Worm (Caenorhabditis elegans) whole organism, young adult: ENCODE results near the gene mnat-1.

Experiments used
- B0261.1 ChIP-seq: sonication (generic microtip); optimal IDR thresholded peaks from 2 replicates; lab custom pipeline; 2016; ENCODE audit warnings: mild to moderate bottlenecking, missing genetic modification characterization, moderate library complexity, missing compliant biosample characterization
- C06A6.2 ChIP-seq: fragments of 200-800 bp; sonication (Bioruptor generic); conservative IDR thresholded peaks from 2 replicates; pipeline ENCODE4 v1.3.6; 2022; ENCODE audit warnings: missing genetic modification characterization, missing compliant biosample characterization
- F22D6.2 ChIP-seq: sonication (generic microtip); optimal IDR thresholded peaks from 2 replicates; lab custom pipeline; 2016; ENCODE audit warnings: mild to moderate bottlenecking, missing genetic modification characterization, missing compliant biosample characterization
- F33H1.4 ChIP-seq: fragments of 200-800 bp; sonication (Bioruptor generic); IDR thresholded peaks from 2 replicates; pipeline ENCODE4 v1.3.6; 2022; ENCODE audit warnings: missing genetic modification reagents, missing genetic modification characterization, missing compliant biosample characterization
- F39B2.1 ChIP-seq: fragments of 200-800 bp; sonication (Bioruptor generic); IDR thresholded peaks from 2 replicates; pipeline ENCODE4 v1.3.6; 2022; ENCODE audit warnings: missing genetic modification reagents, missing genetic modification characterization, missing compliant biosample characterization
- F55B11.4 ChIP-seq: sonication (generic microtip); optimal IDR thresholded peaks from 2 replicates; lab custom pipeline; 2016; ENCODE audit warnings: missing compliant biosample characterization, missing genetic modification characterization, borderline replicate concordance; ENCODE audit not compliant: insufficient read depth
- F57A8.1 ChIP-seq: fragments of 200-800 bp; sonication (Bioruptor generic); optimal IDR thresholded peaks from 2 replicates; lab custom pipeline; 2018; ENCODE audit warnings: mild to moderate bottlenecking, missing genetic modification characterization, moderate library complexity, missing compliant biosample characterization
- Y67H2A.10 ChIP-seq: fragments of 200-800 bp; sonication (Bioruptor generic); conservative IDR thresholded peaks from 2 replicates; pipeline ENCODE4 v1.3.6; 2022; ENCODE audit warnings: missing genetic modification reagents, missing genetic modification characterization, missing compliant biosample characterization
- Y95B8A.8 ChIP-seq: fragments of 200-800 bp; sonication (Bioruptor generic); IDR thresholded peaks from 2 replicates; pipeline ENCODE4 v1.3.6; 2022; ENCODE audit warnings: missing genetic modification reagents, missing genetic modification characterization, missing compliant biosample characterization
- attf-3 ChIP-seq: fragments of 200-800 bp; sonication (Bioruptor generic); conservative IDR thresholded peaks from 2 replicates; pipeline ENCODE4 v1.3.6; 2022; ENCODE audit warnings: missing genetic modification reagents, missing genetic modification characterization, missing compliant biosample characterization
- attf-5 ChIP-seq: fragments of 200-800 bp; sonication (Bioruptor generic); optimal IDR thresholded peaks from 2 replicates; lab custom pipeline; 2018; ENCODE audit warnings: mild to moderate bottlenecking, missing genetic modification characterization, missing compliant biosample characterization
- bed-1 ChIP-seq: fragments of 200-800 bp; sonication (Bioruptor generic); IDR thresholded peaks from 2 replicates; pipeline ENCODE4 v1.3.6; 2022; ENCODE audit warnings: missing genetic modification reagents, missing genetic modification characterization, missing compliant biosample characterization
- ccch-3 ChIP-seq: fragments of 200-800 bp; sonication (Bioruptor generic); optimal IDR thresholded peaks from 2 replicates; lab custom pipeline; 2018; ENCODE audit warnings: mild to moderate bottlenecking, missing genetic modification characterization, missing compliant biosample characterization
- cebp-1 ChIP-seq, 2 experiments: fragments of 200-800 bp in 1 of 2; sonication (Bioruptor generic) in 1 of 2; sonication (generic microtip) in 1 of 2; IDR thresholded peaks in 1 of 2; optimal IDR thresholded peaks in 1 of 2; 2 replicates each; pipeline versions ENCODE4 v1.3.6 to Lab custom; 2017 to 2022; ENCODE audit warnings: missing compliant biosample characterization in 2 of 2, missing genetic modification characterization in 2 of 2, mild to moderate bottlenecking in 1 of 2, missing genetic modification reagents in 1 of 2, moderate library complexity in 1 of 2
- ceh-27 ChIP-seq: fragments of 200-800 bp; sonication (Bioruptor generic); optimal IDR thresholded peaks from 2 replicates; lab custom pipeline; 2018; ENCODE audit warnings: mild to moderate bottlenecking, missing genetic modification characterization, moderate library complexity, missing compliant biosample characterization
- ceh-58 ChIP-seq: fragments of 200-800 bp; sonication (Bioruptor generic); IDR thresholded peaks from 2 replicates; pipeline ENCODE4 v1.3.6; 2022; ENCODE audit warnings: missing genetic modification characterization, missing compliant biosample characterization
- chd-7 ChIP-seq: sonication (generic microtip); optimal IDR thresholded peaks from 2 replicates; lab custom pipeline; 2016; ENCODE audit warnings: mild to moderate bottlenecking, missing genetic modification characterization, moderate library complexity, missing compliant biosample characterization
- dox-1 ChIP-seq: fragments of 200-800 bp; sonication (Bioruptor generic); IDR thresholded peaks from 2 replicates; pipeline ENCODE4 v1.3.6; 2022; ENCODE audit warnings: missing genetic modification reagents, missing genetic modification characterization, missing compliant biosample characterization
- egl-18 ChIP-seq: fragments of 200-800 bp; sonication (Bioruptor generic); IDR thresholded peaks from 2 replicates; pipeline ENCODE4 v1.3.6; 2022; ENCODE audit warnings: missing genetic modification reagents, missing genetic modification characterization, missing compliant biosample characterization
- ets-4 ChIP-seq: fragments of 200-800 bp; sonication (Bioruptor generic); optimal IDR thresholded peaks from 2 replicates; lab custom pipeline; 2018; ENCODE audit warnings: mild to moderate bottlenecking, missing genetic modification characterization, missing compliant biosample characterization
- hlh-26 ChIP-seq: fragments of 200-800 bp; sonication (Bioruptor generic); conservative IDR thresholded peaks from 2 replicates; pipeline ENCODE4 v1.3.6; 2022; ENCODE audit warnings: missing genetic modification reagents, missing genetic modification characterization, missing compliant biosample characterization
- hmg-1.2 ChIP-seq: fragments of 200-800 bp; sonication (Bioruptor generic); IDR thresholded peaks from 2 replicates; pipeline ENCODE4 v1.3.6; 2022; ENCODE audit warnings: missing genetic modification reagents, missing genetic modification characterization, missing compliant biosample characterization
- hmg-20 ChIP-seq: fragments of 200-800 bp; sonication (Bioruptor generic); IDR thresholded peaks from 2 replicates; pipeline ENCODE4 v1.3.6; 2022; ENCODE audit warnings: missing genetic modification reagents, missing genetic modification characterization, missing compliant biosample characterization
- lag-1 ChIP-seq: fragments of 200-800 bp; sonication (Bioruptor generic); IDR thresholded peaks from 2 replicates; pipeline ENCODE4 v1.3.6; 2022; ENCODE audit warnings: missing genetic modification reagents, missing genetic modification characterization, missing compliant biosample characterization
- let-607 ChIP-seq, 2 experiments: fragments of 200-800 bp in 1 of 2; sonication (Bioruptor generic) in 1 of 2; sonication (generic microtip) in 1 of 2; optimal IDR thresholded peaks; 2 replicates each; lab custom pipeline; 2016 to 2018; ENCODE audit warnings: mild to moderate bottlenecking in 2 of 2, missing compliant biosample characterization in 2 of 2, missing genetic modification characterization in 2 of 2, moderate library complexity in 2 of 2, missing genotype in 1 of 2
- lin-40 ChIP-seq: sonication (generic microtip); optimal IDR thresholded peaks from 2 replicates; lab custom pipeline; 2016; ENCODE audit warnings: missing genetic modification characterization, mild to moderate bottlenecking, missing compliant biosample characterization, missing genotype, missing genetic modification reagents
- lin-54 ChIP-seq: fragments of 200-800 bp; sonication (Bioruptor generic); optimal IDR thresholded peaks from 2 replicates; lab custom pipeline; 2018; ENCODE audit warnings: mild to moderate bottlenecking, missing genetic modification characterization, missing compliant biosample characterization
- lsl-1 ChIP-seq: fragments of 200-800 bp; sonication (Bioruptor generic); optimal IDR thresholded peaks from 2 replicates; lab custom pipeline; 2018; ENCODE audit warnings: mild to moderate bottlenecking, missing genetic modification characterization, moderate library complexity, missing compliant biosample characterization
- lsy-27 ChIP-seq: sonication (generic microtip); optimal IDR thresholded peaks from 2 replicates; lab custom pipeline; 2017; ENCODE audit warnings: missing genetic modification characterization, mild to moderate bottlenecking, missing compliant biosample characterization, antibody characterized with exemption, missing genotype, borderline replicate concordance; ENCODE audit not compliant: insufficient read depth
- madf-10 ChIP-seq: sonication (generic microtip); optimal IDR thresholded peaks from 2 replicates; lab custom pipeline; 2016; ENCODE audit warnings: mild to moderate bottlenecking, missing genetic modification characterization, missing compliant biosample characterization
- nfya-2 ChIP-seq: fragments of 200-800 bp; sonication (Bioruptor generic); IDR thresholded peaks from 2 replicates; pipeline ENCODE4 v1.3.6; 2022; ENCODE audit warnings: missing genetic modification reagents, missing genetic modification characterization, missing compliant biosample characterization
- nhr-80 ChIP-seq: sonication (generic microtip); optimal IDR thresholded peaks from 2 replicates; lab custom pipeline; 2016; ENCODE audit warnings: missing genetic modification characterization, missing compliant biosample characterization
- nhr-90 ChIP-seq: sonication (generic microtip); optimal IDR thresholded peaks from 2 replicates; lab custom pipeline; 2016; ENCODE audit warnings: missing genotype, mild to moderate bottlenecking, missing genetic modification characterization, missing compliant biosample characterization
- repo-1 ChIP-seq: sonication (generic microtip); optimal IDR thresholded peaks from 2 replicates; lab custom pipeline; 2017; ENCODE audit warnings: mild to moderate bottlenecking, missing genetic modification characterization, missing compliant biosample characterization
- sdz-38 ChIP-seq: sonication (generic microtip); optimal IDR thresholded peaks from 2 replicates; lab custom pipeline; 2016; ENCODE audit warnings: missing genotype, missing genetic modification characterization, missing compliant biosample characterization
- sea-2 ChIP-seq: fragments of 200-800 bp; sonication (Bioruptor generic); IDR thresholded peaks from 2 replicates; pipeline ENCODE4 v1.3.6; 2022; ENCODE audit warnings: missing genetic modification characterization, missing compliant biosample characterization
- snpc-4 ChIP-seq, 5 experiments: fragments of 150-350 bp in 1 of 5; sonication (generic microtip) in 4 of 5; optimal IDR thresholded peaks; 2 replicates each; lab custom pipeline; 2014 to 2018; ENCODE audit warnings: missing genetic modification characterization in 5 of 5, missing biosample characterization in 3 of 5, antibody characterized with exemption in 2 of 5, mild to moderate bottlenecking in 2 of 5, missing compliant biosample characterization in 2 of 5, missing genotype in 2 of 5, moderate library complexity in 2 of 5, missing genetic modification reagents in 1 of 5
- tbp1 ChIP-seq: fragments of 200-800 bp; sonication (Bioruptor generic); optimal IDR thresholded peaks from 2 replicates; lab custom pipeline; 2018; ENCODE audit warnings: mild to moderate bottlenecking, missing genetic modification characterization, missing compliant biosample characterization
- tlf-1 ChIP-seq: fragments of 200-800 bp; sonication (Bioruptor generic); optimal IDR thresholded peaks from 2 replicates; lab custom pipeline; 2018; ENCODE audit warnings: mild to moderate bottlenecking, missing genetic modification characterization, missing compliant biosample characterization
- unc-62 ChIP-seq: fragments of 150-350 bp; optimal IDR thresholded peaks from 2 replicates; lab custom pipeline; 2014; ENCODE audit warnings: missing biosample characterization, missing genetic modification reagents, missing genetic modification characterization
- xnd-1 ChIP-seq: sonication (generic microtip); optimal IDR thresholded peaks from 2 replicates; lab custom pipeline; 2016; ENCODE audit warnings: missing genotype, missing genetic modification reagents, missing genetic modification characterization, missing compliant biosample characterization
- zfh-2 ChIP-seq: fragments of 200-800 bp; sonication (Bioruptor generic); conservative IDR thresholded peaks from 2 replicates; pipeline ENCODE4 v1.3.6; 2022; ENCODE audit warnings: missing genetic modification reagents, missing genetic modification characterization, missing compliant biosample characterization
- ztf-18 ChIP-seq: sonication (generic microtip); optimal IDR thresholded peaks from 2 replicates; lab custom pipeline; 2016; ENCODE audit warnings: missing genotype, mild to moderate bottlenecking, missing genetic modification characterization, missing compliant biosample characterization
- ztf-22 ChIP-seq: fragments of 200-800 bp; sonication (Bioruptor generic); optimal IDR thresholded peaks from 2 replicates; lab custom pipeline; 2018; ENCODE audit warnings: mild to moderate bottlenecking, missing genetic modification characterization, moderate library complexity, missing compliant biosample characterization

Gene mnat-1

DNA sequence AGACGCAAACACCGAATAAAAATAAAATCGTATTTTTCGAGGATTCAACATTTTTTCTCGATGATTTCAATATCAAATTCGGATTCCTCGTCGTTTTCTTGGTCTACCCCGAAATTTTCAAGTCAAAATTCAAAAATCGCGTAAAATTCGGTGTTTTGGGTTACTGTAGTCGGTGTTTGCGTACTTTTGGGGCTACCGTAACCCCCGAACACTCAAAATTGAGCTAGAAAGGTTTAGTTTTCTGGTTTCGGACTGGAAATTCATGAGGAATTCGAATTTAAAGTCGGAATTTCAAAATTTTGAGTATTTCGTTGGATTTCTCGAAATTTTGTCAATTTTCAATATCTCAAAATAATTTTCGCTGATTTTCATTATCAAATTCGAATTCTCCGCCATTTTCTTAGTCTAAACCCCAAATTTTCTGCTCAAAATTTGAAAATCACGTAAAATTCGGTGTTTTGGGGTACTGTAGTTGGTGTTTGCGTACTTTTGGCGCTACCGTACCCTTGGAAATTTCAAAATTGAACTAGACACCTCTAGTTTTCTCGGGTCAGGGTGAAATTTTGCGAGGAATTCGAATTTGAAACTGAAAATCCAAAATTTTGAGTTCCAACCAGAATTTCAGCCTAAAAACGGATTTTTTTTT is 22.4 kb downstream of the mnat-1 start:
- TF ChIP-seq hmg-20 (GFP tag; lab: Robert Waterston, UW) (no peak), chd-7 (tag; lab: Kevin White, UChicago) (no peak), xnd-1 (tag; lab: Kevin White, UChicago) (no peak), ets-4 (no peak), hmg-1.2 (GFP tag; lab: Robert Waterston, UW) (no peak), lsl-1 (peak; percentile 1)
- TF ChIP-seq, all 124 proteins: peak for 1

DNA sequence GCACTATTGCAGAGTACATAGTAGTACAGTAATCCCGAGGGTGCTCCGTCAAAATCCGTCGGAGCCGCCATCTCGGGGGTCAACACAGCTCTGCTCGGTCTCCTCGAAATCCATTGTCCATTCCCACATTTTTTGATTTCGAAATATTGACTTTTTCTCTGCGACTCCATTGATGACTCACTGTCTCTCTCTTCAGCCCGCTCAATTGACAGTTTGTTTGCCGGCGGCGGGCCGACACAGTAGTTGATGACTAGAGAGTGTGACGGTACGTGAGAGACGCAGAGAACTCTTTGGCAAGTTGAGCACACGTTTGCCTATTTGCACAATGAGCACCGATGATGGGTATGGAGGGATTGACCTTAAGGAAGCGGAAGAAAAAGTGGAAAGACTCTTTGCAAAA is 23.6 kb downstream of the mnat-1 start:
- peak; percentile 76 for TF ChIP-seq hmg-1.2 (GFP tag; lab: Robert Waterston, UW)
- TF ChIP-seq Y95B8A.8 (GFP tag; lab: Robert Waterston, UW), result no peak
- TF ChIP-seq hlh-26 (GFP tag; lab: Robert Waterston, UW), result no peak
- peak; percentile 57; the same call in 1 of the 2 replicates for TF ChIP-seq dox-1
- no peak for TF ChIP-seq snpc-4 (GFP tag; optimal IDR thresholded peaks at IDR 0.05; lab: Kevin White, UChicago)
- peak in 1 of 4 experiments; percentile 46 for TF ChIP-seq snpc-4 (tag; optimal IDR thresholded peaks at IDR 0.05; lab: Kevin White, UChicago)
- TF ChIP-seq unc-62 (GFP tag; lab: Kevin White, UChicago), result peak; percentile 23
- no peak for TF ChIP-seq repo-1 (tag; lab: Kevin White, UChicago)
- no peak for TF ChIP-seq nfya-2 (GFP tag; lab: Robert Waterston, UW)
- peak; percentile 35 for TF ChIP-seq lin-54
- no peak for TF ChIP-seq F33H1.4 (GFP tag; lab: Robert Waterston, UW)
- TF ChIP-seq ztf-22 (GFP tag; lab: Kevin White, UChicago), result no peak
- no peak for TF ChIP-seq ceh-58
- TF ChIP-seq lin-40 (tag; lab: Kevin White, UChicago), result peak; percentile 13
- peak; percentile 32 for TF ChIP-seq ets-4
- no peak for TF ChIP-seq lag-1 (GFP tag; lab: Robert Waterston, UW)
- TF ChIP-seq Y67H2A.10 (GFP tag; lab: Robert Waterston, UW), result no peak
- TF ChIP-seq tbp1, result peak; percentile 33
- peak; percentile 88 for TF ChIP-seq nhr-80 (tag; lab: Kevin White, UChicago)
- TF ChIP-seq ztf-18 (tag; lab: Kevin White, UChicago), result no peak
- TF ChIP-seq let-607 (tag; optimal IDR thresholded peaks at IDR 0.05; lab: Kevin White, UChicago), result peak in 1 of 2 experiments; percentile 48
- no peak for TF ChIP-seq F22D6.2
- peak; percentile 78 for TF ChIP-seq cebp-1 (GFP tag; IDR thresholded peaks at IDR 0.05; lab: Robert Waterston, UW)
- peak; percentile 88 for TF ChIP-seq cebp-1 (tag; optimal IDR thresholded peaks at IDR 0.05; lab: Kevin White, UChicago)
- no peak for TF ChIP-seq sdz-38 (tag; lab: Kevin White, UChicago)
- peak; percentile 32 for TF ChIP-seq attf-5 (GFP tag; lab: Kevin White, UChicago)
- no peak for TF ChIP-seq lsy-27 (tag; lab: Kevin White, UChicago)
- peak; percentile 10 for TF ChIP-seq nhr-90
- TF ChIP-seq tlf-1 (GFP tag; lab: Kevin White, UChicago), result no peak
- no peak for TF ChIP-seq F55B11.4
- TF ChIP-seq sea-2 (GFP tag; lab: Robert Waterston, UW), result no peak
- TF ChIP-seq C06A6.2 (GFP tag; lab: Robert Waterston, UW), result no peak
- TF ChIP-seq B0261.1 (tag; lab: Kevin White, UChicago), result no peak
- no peak for TF ChIP-seq attf-3 (GFP tag; lab: Robert Waterston, UW)
- no peak for TF ChIP-seq ccch-3 (GFP tag; lab: Kevin White, UChicago)
- no peak for TF ChIP-seq F39B2.1 (GFP tag; lab: Robert Waterston, UW)
- no peak for TF ChIP-seq egl-18 (GFP tag; lab: Robert Waterston, UW)
- TF ChIP-seq zfh-2 (GFP tag; lab: Robert Waterston, UW), result peak; percentile 85
- no peak for TF ChIP-seq ceh-27 (GFP tag; lab: Kevin White, UChicago)
- TF ChIP-seq F57A8.1 (GFP tag; lab: Kevin White, UChicago), result no peak
- TF ChIP-seq bed-1, result no peak
- peak; percentile 1 for TF ChIP-seq madf-10 (tag; lab: Kevin White, UChicago)
